Fruit fly (Drosophila melanogaster): ENCODE data around the gene Ugt37A3.

Gene Ugt37A3

dm6 chr3R:12699620-12700378 lies 43.7 kb downstream of the Ugt37A3 start:
- TF ChIP-seq Rel (GFP tag; optimal IDR thresholded peaks at IDR 0.05) (no peak), Rel (tag; optimal IDR thresholded peaks at IDR 0.05) (no peak), tai (GFP tag; optimal IDR thresholded peaks at IDR 0.05) (no peak), ey (GFP tag; optimal IDR thresholded peaks at IDR 0.05) (no peak), dsf (GFP tag; optimal IDR thresholded peaks at IDR 0.05; ENCODE audit: borderline replicate concordance) (no peak), Myc (optimal IDR thresholded peaks at IDR 0.05) (no peak), CG9705 (GFP tag; optimal IDR thresholded peaks at IDR 0.05) (no peak), woc (GFP tag; optimal IDR thresholded peaks at IDR 0.05) (no peak)

dm6 chr3R:12698363-12698762 lies 45.1 kb downstream of the Ugt37A3 start:
- TF ChIP-seq Dif (GFP tag; optimal IDR thresholded peaks at IDR 0.05; ENCODE audit: partially characterized antibody) (no peak), woc (GFP tag; optimal IDR thresholded peaks at IDR 0.05) (no peak), dl (GFP tag; optimal IDR thresholded peaks at IDR 0.05; ENCODE audit: insufficient read depth in 1 of 2, partially characterized antibody in 2 of 2) (no peak), GATAd (GFP tag; optimal IDR thresholded peaks at IDR 0.05) (no peak), Sp1 (GFP tag; optimal IDR thresholded peaks at IDR 0.05) (no peak)

- TF ChIP-seq Jra (GFP tag; optimal IDR thresholded peaks at IDR 0.05) (peak; percentile 28), Dif (GFP tag; optimal IDR thresholded peaks at IDR 0.05; ENCODE audit: partially characterized antibody) (no peak), h (GFP tag; optimal IDR thresholded peaks at IDR 0.05) (peak; percentile 68), HLH106 (tag; optimal IDR thresholded peaks at IDR 0.05) (peak; percentile 18), Sp1 (GFP tag; optimal IDR thresholded peaks at IDR 0.05) (peak; percentile 36), Rel (GFP tag; optimal IDR thresholded peaks at IDR 0.05) (no peak), Rel (tag; optimal IDR thresholded peaks at IDR 0.05) (peak; percentile 49)
Measured at dm6 chr3R:12697571-12698039, 45.9 kb downstream of the Ugt37A3 start.

DNA sequence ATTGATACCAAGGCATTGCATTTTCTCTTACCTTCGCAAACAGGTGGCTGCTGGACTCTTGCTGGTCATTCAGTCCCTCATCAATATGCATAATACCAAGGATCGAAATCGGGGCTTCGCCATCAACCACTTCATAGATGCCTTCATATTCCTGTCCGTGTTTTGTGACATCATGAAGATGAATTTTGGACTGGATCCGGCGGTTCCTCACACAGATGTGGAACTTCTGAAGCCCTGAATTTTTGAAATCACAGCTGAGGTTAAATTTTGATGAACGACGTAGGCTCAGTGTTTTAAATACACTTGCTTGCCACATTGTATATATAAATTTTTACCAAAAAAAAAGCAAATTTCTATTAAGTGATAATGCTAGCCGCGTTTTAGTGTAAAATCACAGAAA lies 46.5 kb downstream of the Ugt37A3 start, which contains the start of gene Past1:
Gene Past1, plus strand, starts transcription at position 301 of the 400 bp plus-strand sequence.
- no peak for TF ChIP-seq dsf (GFP tag; optimal IDR thresholded peaks at IDR 0.05; ENCODE audit: borderline replicate concordance)
- no peak for TF ChIP-seq tai (GFP tag; optimal IDR thresholded peaks at IDR 0.05)
- no peak for TF ChIP-seq Hr78 (GFP tag; optimal IDR thresholded peaks at IDR 0.05)
- no peak for TF ChIP-seq OdsH (GFP tag; optimal IDR thresholded peaks at IDR 0.05)
- TF ChIP-seq HLH106 (tag; optimal IDR thresholded peaks at IDR 0.05) = no peak
- TF ChIP-seq CG32264 (GFP tag; optimal IDR thresholded peaks at IDR 0.05) = no peak
- TF ChIP-seq lola (GFP tag; optimal IDR thresholded peaks at IDR 0.05) = no peak
- TF ChIP-seq usp (GFP tag; optimal IDR thresholded peaks at IDR 0.05) = no peak
- no peak for TF ChIP-seq jim (GFP tag; optimal IDR thresholded peaks at IDR 0.05)
- TF ChIP-seq foxo (GFP tag; optimal IDR thresholded peaks at IDR 0.05) = no peak
- TF ChIP-seq N (GFP tag; optimal IDR thresholded peaks at IDR 0.05) = no peak
- no peak for TF ChIP-seq CrebA (GFP tag; optimal IDR thresholded peaks at IDR 0.05; ENCODE audit: borderline replicate concordance)
- no peak for TF ChIP-seq h (GFP tag; optimal IDR thresholded peaks at IDR 0.05)
- no peak for TF ChIP-seq Hnf4 (GFP tag; optimal IDR thresholded peaks at IDR 0.05)
- no peak for TF ChIP-seq woc (GFP tag; optimal IDR thresholded peaks at IDR 0.05)
- no peak for TF ChIP-seq Hr83 (GFP tag; optimal IDR thresholded peaks at IDR 0.05; ENCODE audit: poor library complexity, severe bottlenecking)
- no peak for TF ChIP-seq br (GFP tag; optimal IDR thresholded peaks at IDR 0.05)
- no peak for TF ChIP-seq Rel (GFP tag; optimal IDR thresholded peaks at IDR 0.05)
- TF ChIP-seq Rel (tag; optimal IDR thresholded peaks at IDR 0.05) = no peak
- no peak for TF ChIP-seq dmrt93B (GFP tag; optimal IDR thresholded peaks at IDR 0.05)
- TF ChIP-seq Vsx2 (GFP tag; optimal IDR thresholded peaks at IDR 0.05; ENCODE audit: partially characterized antibody) = no peak

DNA sequence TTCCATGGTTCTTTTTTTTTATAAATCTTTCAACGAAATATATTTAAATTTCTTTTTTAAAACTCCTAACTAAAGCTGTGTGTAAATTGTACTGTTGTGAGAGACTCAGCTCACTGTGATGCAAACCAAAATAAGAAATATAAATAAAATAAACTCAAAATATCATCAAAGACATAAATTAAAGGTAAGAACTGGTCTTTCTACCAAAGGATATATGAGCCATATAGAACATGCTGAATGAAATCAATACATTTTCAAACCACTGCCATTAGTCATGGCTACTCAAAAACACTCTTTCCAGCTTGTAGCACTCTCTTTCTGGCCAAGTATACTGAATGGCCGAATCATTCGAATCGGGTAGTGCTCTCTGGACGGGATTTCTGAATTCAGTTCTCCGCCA lies 48.7 kb downstream of the Ugt37A3 start, which contains the start of the genes CG14391 and NijC:
Gene CG14391, minus strand, starts transcription at position 101 of the 400 bp plus-strand sequence.
Gene NijC, plus strand, starts transcription at position 388 of the 400 bp plus-strand sequence.
- TF ChIP-seq CrebA (GFP tag; optimal IDR thresholded peaks at IDR 0.05; ENCODE audit: borderline replicate concordance) (no peak), Dfd (GFP tag; optimal IDR thresholded peaks at IDR 0.05) (no peak), Sp1 (GFP tag; optimal IDR thresholded peaks at IDR 0.05) (no peak), lola (GFP tag; optimal IDR thresholded peaks at IDR 0.05) (no peak), HLH106 (tag; optimal IDR thresholded peaks at IDR 0.05) (no peak)

Measured in whole organism, wandering third instar larva.